Worm (Caenorhabditis elegans) whole organism, L4 larva: ENCODE data around the gene ftn-1.

Source experiments
- ceh-28 ChIP-seq: fragments of 150-350 bp; optimal IDR thresholded peaks from 2 replicates; lab custom pipeline; 2014; ENCODE audit warnings: missing biosample characterization, missing genetic modification reagents, missing genetic modification characterization
- fkh-10 ChIP-seq: fragments of 150-350 bp; optimal IDR thresholded peaks from 2 replicates; lab custom pipeline; 2014; ENCODE audit warnings: missing biosample characterization, missing genetic modification reagents, missing genetic modification characterization
- lin-15B ChIP-seq: fragments of 150-350 bp; sonication (generic microtip); optimal IDR thresholded peaks from 3 replicates; lab custom pipeline; 2014; ENCODE audit warnings: missing biosample characterization, missing genetic modification characterization
- mdl-1 ChIP-seq, 2 experiments: fragments of 150-350 bp in 1 of 2; sonication (generic microtip) in 1 of 2; optimal IDR thresholded peaks; 2 replicates each; lab custom pipeline; 2014 to 2017; ENCODE audit warnings: missing biosample characterization in 2 of 2, missing genetic modification characterization in 2 of 2
- nhr-11 ChIP-seq: fragments of 150-350 bp; optimal IDR thresholded peaks from 2 replicates; lab custom pipeline; 2014; ENCODE audit warnings: missing biosample characterization, missing genetic modification characterization
- nhr-237 ChIP-seq: sonication (generic microtip); optimal IDR thresholded peaks from 2 replicates; lab custom pipeline; 2017; ENCODE audit warnings: missing biosample characterization, missing genetic modification characterization
- nhr-25 ChIP-seq: sonication (generic microtip); optimal IDR thresholded peaks from 2 replicates; lab custom pipeline; 2017; ENCODE audit warnings: missing genetic modification characterization, mild to moderate bottlenecking, missing compliant biosample characterization, antibody characterized with exemption, moderate library complexity, borderline replicate concordance; ENCODE audit not compliant: insufficient read depth
- nhr-76 ChIP-seq: fragments of 150-350 bp; optimal IDR thresholded peaks from 2 replicates; lab custom pipeline; 2014; ENCODE audit warnings: missing biosample characterization, missing genetic modification characterization
- php-3 ChIP-seq: fragments of 200-800 bp; sonication (Bioruptor generic); IDR thresholded peaks from 2 replicates; pipeline ENCODE4 v1.3.6; 2022; ENCODE audit warnings: missing genetic modification reagents, missing genetic modification characterization, missing compliant biosample characterization
- set-16 ChIP-seq: fragments of 200-800 bp; sonication (Bioruptor generic); IDR thresholded peaks from 2 replicates; pipeline ENCODE4 v1.3.6; 2022; ENCODE audit warnings: missing genetic modification reagents, missing genetic modification characterization, missing compliant biosample characterization
- snpc-4 ChIP-seq: fragments of 150-350 bp; optimal IDR thresholded peaks from 2 replicates; lab custom pipeline; 2014; ENCODE audit warnings: missing biosample characterization, missing genetic modification characterization
- unc-130 ChIP-seq: sonication (generic microtip); optimal IDR thresholded peaks from 2 replicates; lab custom pipeline; 2016; ENCODE audit warnings: missing genetic modification reagents, missing genetic modification characterization, missing compliant biosample characterization

DNA sequence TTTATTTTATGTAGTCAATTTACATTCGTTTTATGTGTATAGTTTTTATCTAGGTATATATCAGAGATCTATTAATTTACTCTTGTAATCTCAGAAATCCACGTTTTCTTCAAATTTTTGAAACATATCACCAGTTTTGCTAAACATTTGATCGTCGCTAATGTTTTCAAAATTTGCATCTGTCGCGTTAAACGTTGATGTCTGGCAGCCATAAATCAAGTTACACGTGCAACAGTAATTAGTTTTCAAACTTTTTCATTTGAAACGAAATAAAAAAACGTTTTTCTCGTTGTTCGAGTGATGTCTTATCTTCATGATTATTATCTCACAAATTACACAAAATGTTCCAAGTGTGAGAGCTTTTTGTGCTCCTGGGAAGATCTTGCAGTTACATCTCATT lies 49.9 kb downstream of the ftn-1 start, which contains the start of gene srh-79:
- no peak for TF ChIP-seq snpc-4 (tag; lab: Kevin White, UChicago)
- no peak for TF ChIP-seq set-16
- no peak for TF ChIP-seq unc-130 (GFP tag; lab: Kevin White, UChicago)
- no peak for TF ChIP-seq nhr-76 (tag; lab: Kevin White, UChicago)
- TF ChIP-seq fkh-10 (GFP tag; lab: Kevin White, UChicago) = no peak
- no peak for TF ChIP-seq nhr-11 (tag; lab: Kevin White, UChicago)
- no peak for TF ChIP-seq ceh-28 (tag; lab: Kevin White, UChicago)
- no peak for TF ChIP-seq nhr-237
- TF ChIP-seq mdl-1 (tag; optimal IDR thresholded peaks at IDR 0.05; lab: Kevin White, UChicago) = no peak
- TF ChIP-seq lin-15B = no peak
- TF ChIP-seq nhr-25 (tag; lab: Kevin White, UChicago) = no peak
- no peak for TF ChIP-seq php-3 (GFP tag; lab: Robert Waterston, UW)
